Worm (Caenorhabditis elegans) whole organism, L2 larva: ENCODE measurements around the gene col-149.

Source experiments
- C34F6.9 ChIP-seq: fragments of 150-350 bp; optimal IDR thresholded peaks from 2 replicates; lab custom pipeline; 2014; ENCODE audit warnings: missing biosample characterization, missing genetic modification characterization
- F13H6.1 ChIP-seq: sonication (generic microtip); optimal IDR thresholded peaks from 2 replicates; lab custom pipeline; 2016; ENCODE audit warnings: missing genetic modification characterization, missing compliant biosample characterization
- R02D3.7 ChIP-seq: fragments of 150-350 bp; optimal IDR thresholded peaks from 2 replicates; lab custom pipeline; 2014; ENCODE audit warnings: missing biosample characterization, missing genetic modification characterization
- Y55F3AM.14 ChIP-seq: fragments of 200-800 bp; sonication (Bioruptor generic); optimal IDR thresholded peaks from 2 replicates; lab custom pipeline; 2018; ENCODE audit warnings: mild to moderate bottlenecking, missing genetic modification characterization, missing compliant biosample characterization
- alr-1 ChIP-seq: fragments of 150-350 bp; optimal IDR thresholded peaks from 2 replicates; lab custom pipeline; 2014; ENCODE audit warnings: missing biosample characterization, missing genetic modification characterization
- aly-2 ChIP-seq: fragments of 150-350 bp; optimal IDR thresholded peaks from 2 replicates; lab custom pipeline; 2014; ENCODE audit warnings: missing biosample characterization, missing genetic modification characterization
- ama-1 ChIP-seq: fragments of 150-350 bp; optimal IDR thresholded peaks from 2 replicates; lab custom pipeline; 2018; ENCODE audit warnings: inconsistent platforms
- ceh-16 ChIP-seq: fragments of 150-350 bp; optimal IDR thresholded peaks from 2 replicates; lab custom pipeline; 2014; ENCODE audit warnings: missing biosample characterization, missing genetic modification characterization
- ceh-82 ChIP-seq: fragments of 150-350 bp; optimal IDR thresholded peaks from 2 replicates; lab custom pipeline; 2014; ENCODE audit warnings: missing biosample characterization, missing genetic modification characterization
- crh-2 ChIP-seq: sonication (generic microtip); optimal IDR thresholded peaks from 2 replicates; lab custom pipeline; 2017; ENCODE audit warnings: missing biosample characterization, missing genetic modification characterization
- dmd-4 ChIP-seq: sonication (generic microtip); optimal IDR thresholded peaks from 2 replicates; lab custom pipeline; 2017; ENCODE audit warnings: missing biosample characterization, missing genetic modification characterization
- egl-27 ChIP-seq: sonication (generic microtip); optimal IDR thresholded peaks from 3 replicates; lab custom pipeline; 2017; ENCODE audit warnings: missing biosample characterization, missing genetic modification reagents, missing genetic modification characterization
- elt-1 ChIP-seq: fragments of 150-350 bp; optimal IDR thresholded peaks from 2 replicates; lab custom pipeline; 2014; ENCODE audit warnings: missing biosample characterization, missing genetic modification characterization
- fos-1 ChIP-seq: fragments of 150-350 bp; optimal IDR thresholded peaks from 2 replicates; lab custom pipeline; 2014; ENCODE audit warnings: missing biosample characterization, missing genetic modification characterization
- gmeb-1 ChIP-seq: fragments of 150-350 bp; optimal IDR thresholded peaks from 2 replicates; lab custom pipeline; 2014; ENCODE audit warnings: missing biosample characterization, missing genetic modification characterization
- lin-11 ChIP-seq: fragments of 150-350 bp; sonication (generic microtip); optimal IDR thresholded peaks from 2 replicates; lab custom pipeline; 2014; ENCODE audit warnings: missing biosample characterization, missing genetic modification characterization, inconsistent platforms, mixed read lengths
- lin-39 ChIP-seq: fragments of 150-350 bp; optimal IDR thresholded peaks from 2 replicates; lab custom pipeline; 2014; ENCODE audit warnings: missing biosample characterization, missing genetic modification reagents, missing genetic modification characterization
- lsy-2 ChIP-seq, 2 experiments: fragments of 150-350 bp in 1 of 2; sonication (generic microtip) in 1 of 2; optimal IDR thresholded peaks; 2 replicates each; lab custom pipeline; 2014 to 2017; ENCODE audit warnings: missing biosample characterization in 2 of 2, missing genetic modification characterization in 2 of 2
- mab-5 ChIP-seq: fragments of 150-350 bp; optimal IDR thresholded peaks from 2 replicates; lab custom pipeline; 2014; ENCODE audit warnings: missing biosample characterization, missing genetic modification characterization
- mbf-1 ChIP-seq: sonication (generic microtip); optimal IDR thresholded peaks from 2 replicates; lab custom pipeline; 2017; ENCODE audit warnings: missing biosample characterization, missing genetic modification characterization
- mdl-1 ChIP-seq, 2 experiments: fragments of 150-350 bp in 1 of 2; sonication (generic microtip) in 1 of 2; optimal IDR thresholded peaks; 2 replicates each; lab custom pipeline; 2017; ENCODE audit warnings: missing biosample characterization in 2 of 2, missing genetic modification characterization in 2 of 2
- nhr-10 ChIP-seq: sonication (generic microtip); optimal IDR thresholded peaks from 2 replicates; lab custom pipeline; 2017; ENCODE audit warnings: missing biosample characterization, missing genetic modification characterization
- nhr-11 ChIP-seq: fragments of 150-350 bp; optimal IDR thresholded peaks from 2 replicates; lab custom pipeline; 2014; ENCODE audit warnings: missing biosample characterization, missing genetic modification characterization
- nhr-12 ChIP-seq: fragments of 150-350 bp; optimal IDR thresholded peaks from 2 replicates; lab custom pipeline; 2014; ENCODE audit warnings: missing biosample characterization, missing genetic modification characterization
- nhr-129 ChIP-seq: fragments of 150-350 bp; optimal IDR thresholded peaks from 2 replicates; lab custom pipeline; 2014; ENCODE audit warnings: missing biosample characterization, missing genetic modification characterization
- nhr-237 ChIP-seq: fragments of 150-350 bp; optimal IDR thresholded peaks from 2 replicates; lab custom pipeline; 2014; ENCODE audit warnings: missing biosample characterization, missing genetic modification characterization
- nhr-6 ChIP-seq: fragments of 150-350 bp; optimal IDR thresholded peaks from 2 replicates; lab custom pipeline; 2014; ENCODE audit warnings: missing biosample characterization, missing genetic modification characterization
- nhr-77 ChIP-seq: fragments of 150-350 bp; optimal IDR thresholded peaks from 2 replicates; lab custom pipeline; 2014; ENCODE audit warnings: missing biosample characterization, missing genetic modification characterization
- sem-4 ChIP-seq: fragments of 150-350 bp; optimal IDR thresholded peaks from 2 replicates; lab custom pipeline; 2014; ENCODE audit warnings: missing biosample characterization, missing genetic modification reagents, missing genetic modification characterization
- sma-3 ChIP-seq: sonication (generic microtip); optimal IDR thresholded peaks from 2 replicates; lab custom pipeline; 2016; ENCODE audit warnings: missing genetic modification reagents, missing genetic modification characterization, missing compliant biosample characterization
- sma-9 ChIP-seq, 2 experiments: fragments of 150-350 bp in 1 of 2; sonication (generic microtip) in 1 of 2; optimal IDR thresholded peaks; 2 replicates each; lab custom pipeline; 2014 to 2016; ENCODE audit warnings: missing genetic modification characterization in 2 of 2, mild to moderate bottlenecking in 1 of 2, missing biosample characterization in 1 of 2, missing compliant biosample characterization in 1 of 2, missing genetic modification reagents in 1 of 2, moderate library complexity in 1 of 2
- snpc-4 ChIP-seq: fragments of 150-350 bp; optimal IDR thresholded peaks from 2 replicates; lab custom pipeline; 2014; ENCODE audit warnings: missing biosample characterization, missing genetic modification characterization
- unc-39 ChIP-seq: fragments of 150-350 bp; optimal IDR thresholded peaks from 2 replicates; lab custom pipeline; 2014; ENCODE audit warnings: missing biosample characterization, missing genetic modification characterization
- unc-55 ChIP-seq: fragments of 150-350 bp; sonication (generic microtip); optimal IDR thresholded peaks from 3 replicates; lab custom pipeline; 2014; ENCODE audit warnings: missing biosample characterization, missing genetic modification reagents, missing genetic modification characterization
- unc-62 ChIP-seq: fragments of 150-350 bp; optimal IDR thresholded peaks from 2 replicates; lab custom pipeline; 2014; ENCODE audit warnings: missing biosample characterization, missing genetic modification reagents, missing genetic modification characterization
- zag-1 ChIP-seq: fragments of 150-350 bp; optimal IDR thresholded peaks from 2 replicates; lab custom pipeline; 2014; ENCODE audit warnings: missing biosample characterization, missing genetic modification characterization
- ztf-1 ChIP-seq: fragments of 200-800 bp; sonication (Bioruptor generic); conservative IDR thresholded peaks from 2 replicates; pipeline ENCODE4 v1.3.6; 2022; ENCODE audit warnings: missing genetic modification characterization, missing compliant biosample characterization
- ztf-11 ChIP-seq: sonication (generic microtip); optimal IDR thresholded peaks from 2 replicates; lab custom pipeline; 2017; ENCODE audit warnings: missing biosample characterization, missing genetic modification characterization
- ztf-4 ChIP-seq: fragments of 150-350 bp; optimal IDR thresholded peaks from 2 replicates; lab custom pipeline; 2014; ENCODE audit warnings: missing biosample characterization, missing genetic modification characterization

col-149 gene

ce11 chrV:10287260-10287659, 5.4 kb downstream of the col-149 start, which contains the start of gene B0024.3:
B0024.3 (plus strand) TSS chrV:10287560.
- TF ChIP-seq sma-9 (GFP tag; optimal IDR thresholded peaks at IDR 0.05; lab: Kevin White, UChicago): no peak
- no peak for TF ChIP-seq sma-9 (tag; optimal IDR thresholded peaks at IDR 0.05; lab: Kevin White, UChicago)
- no peak for TF ChIP-seq F13H6.1 (tag; lab: Kevin White, UChicago)
- TF ChIP-seq unc-62 (GFP tag; lab: Kevin White, UChicago): no peak
- no peak for TF ChIP-seq mdl-1 (tag; optimal IDR thresholded peaks at IDR 0.05; lab: Kevin White, UChicago)
- TF ChIP-seq snpc-4 (tag; lab: Kevin White, UChicago): no peak
- TF ChIP-seq unc-39: no peak
- no peak for TF ChIP-seq dmd-4 (tag; lab: Kevin White, UChicago)
- TF ChIP-seq C34F6.9: no peak
- no peak for TF ChIP-seq sem-4
- TF ChIP-seq R02D3.7: no peak
- TF ChIP-seq ceh-82 (tag; lab: Kevin White, UChicago): no peak
- no peak for TF ChIP-seq ceh-16
- TF ChIP-seq sma-3 (GFP tag; lab: Kevin White, UChicago): no peak
- no peak for TF ChIP-seq nhr-77 (tag; lab: Kevin White, UChicago)
- no peak for TF ChIP-seq crh-2
- TF ChIP-seq fos-1 (tag; lab: Kevin White, UChicago): no peak
- no peak for TF ChIP-seq lin-11
- no peak for TF ChIP-seq aly-2 (tag; lab: Kevin White, UChicago)
- no peak for TF ChIP-seq ama-1 (lab: Kevin White, UChicago)
- no peak for TF ChIP-seq lsy-2 (tag; optimal IDR thresholded peaks at IDR 0.05; lab: Kevin White, UChicago)
- TF ChIP-seq, all 48 proteins: peak for 0

ce11 chrV:10285853-10286252, 6.8 kb downstream of the col-149 start:
- TF ChIP-seq unc-55 (no peak), fos-1 (tag; lab: Kevin White, UChicago) (no peak), nhr-129 (tag; lab: Kevin White, UChicago) (no peak), ztf-1 (GFP tag; lab: Robert Waterston, UW) (no peak), mab-5 (no peak), ceh-16 (no peak), Y55F3AM.14 (GFP tag; lab: Kevin White, UChicago) (no peak), mbf-1 (no peak), lsy-2 (tag; optimal IDR thresholded peaks at IDR 0.05; lab: Kevin White, UChicago) (no peak), ceh-82 (tag; lab: Kevin White, UChicago) (no peak), nhr-10 (tag; lab: Kevin White, UChicago) (no peak), elt-1 (no peak), R02D3.7 (no peak), gmeb-1 (tag; lab: Kevin White, UChicago) (no peak), crh-2 (no peak), sem-4 (no peak), nhr-237 (no peak), unc-39 (no peak), ama-1 (lab: Kevin White, UChicago) (no peak), alr-1 (tag; lab: Kevin White, UChicago) (no peak)
- TF ChIP-seq, all 48 proteins: peak for 0

- no peak for TF ChIP-seq F13H6.1 (tag; lab: Kevin White, UChicago)
- TF ChIP-seq lin-39 (tag; lab: Kevin White, UChicago): no peak
- TF ChIP-seq nhr-11 (tag; lab: Kevin White, UChicago): no peak
- TF ChIP-seq ztf-4 (tag; lab: Kevin White, UChicago): no peak
- no peak for TF ChIP-seq unc-55
- no peak for TF ChIP-seq egl-27 (tag; lab: Kevin White, UChicago)
- TF ChIP-seq nhr-12 (tag; lab: Kevin White, UChicago): no peak
- TF ChIP-seq ztf-11 (tag; lab: Kevin White, UChicago): no peak
- no peak for TF ChIP-seq nhr-6 (tag; lab: Kevin White, UChicago)
- TF ChIP-seq lsy-2 (tag; optimal IDR thresholded peaks at IDR 0.05; lab: Kevin White, UChicago): no peak
- no peak for TF ChIP-seq unc-62 (GFP tag; lab: Kevin White, UChicago)
- no peak for TF ChIP-seq alr-1 (tag; lab: Kevin White, UChicago)
- no peak for TF ChIP-seq zag-1 (tag; lab: Kevin White, UChicago)
- TF ChIP-seq nhr-77 (tag; lab: Kevin White, UChicago): no peak
- TF ChIP-seq sem-4: no peak
Measured at ce11 chrV:10283444-10283843, 9.2 kb downstream of the col-149 start, which contains the start of gene lys-3. lys-3 (minus strand) TSS chrV:10283544.
